Worm (Caenorhabditis elegans) whole organism, young adult: ENCODE data around the gene set-4.

Experiments used
- B0261.1 ChIP-seq: sonication (generic microtip); optimal IDR thresholded peaks from 2 replicates; lab custom pipeline; 2016; ENCODE audit warnings: mild to moderate bottlenecking, missing genetic modification characterization, moderate library complexity, missing compliant biosample characterization
- F57A8.1 ChIP-seq: fragments of 200-800 bp; sonication (Bioruptor generic); optimal IDR thresholded peaks from 2 replicates; lab custom pipeline; 2018; ENCODE audit warnings: mild to moderate bottlenecking, missing genetic modification characterization, moderate library complexity, missing compliant biosample characterization
- T07F8.4 ChIP-seq: sonication (generic microtip); optimal IDR thresholded peaks from 2 replicates; lab custom pipeline; 2016; ENCODE audit warnings: mild to moderate bottlenecking, missing genetic modification characterization, moderate library complexity, missing compliant biosample characterization
- T26A5.8 ChIP-seq: sonication (generic microtip); optimal IDR thresholded peaks from 2 replicates; lab custom pipeline; 2016; ENCODE audit warnings: missing genetic modification characterization, missing compliant biosample characterization
- Y56A3A.18 ChIP-seq: fragments of 200-800 bp; sonication (Bioruptor generic); IDR thresholded peaks from 2 replicates; pipeline ENCODE4 v1.3.6; 2022; ENCODE audit warnings: missing genetic modification reagents, missing genetic modification characterization, missing compliant biosample characterization
- Y79H2A.3 ChIP-seq: fragments of 200-800 bp; sonication (Bioruptor generic); conservative IDR thresholded peaks from 2 replicates; pipeline ENCODE4 v1.3.6; 2022; ENCODE audit warnings: missing genetic modification reagents, missing genetic modification characterization, missing compliant biosample characterization
- Y95B8A.8 ChIP-seq: fragments of 200-800 bp; sonication (Bioruptor generic); IDR thresholded peaks from 2 replicates; pipeline ENCODE4 v1.3.6; 2022; ENCODE audit warnings: missing genetic modification reagents, missing genetic modification characterization, missing compliant biosample characterization
- ZK185.1 ChIP-seq: sonication (generic microtip); optimal IDR thresholded peaks from 2 replicates; lab custom pipeline; 2016; ENCODE audit warnings: mild to moderate bottlenecking, missing genetic modification characterization, missing compliant biosample characterization; ENCODE audit not compliant: poor library complexity, severe bottlenecking
- akir-1 ChIP-seq: fragments of 200-800 bp; sonication (Bioruptor generic); optimal IDR thresholded peaks from 2 replicates; lab custom pipeline; 2018; ENCODE audit warnings: mild to moderate bottlenecking, missing genetic modification characterization, moderate library complexity, missing compliant biosample characterization
- aptf-2 ChIP-seq: fragments of 200-800 bp; sonication (Bioruptor generic); conservative IDR thresholded peaks from 2 replicates; pipeline ENCODE4 v1.3.6; 2022; ENCODE audit warnings: missing genetic modification reagents, missing genetic modification characterization, missing compliant biosample characterization
- aptf-3 ChIP-seq: fragments of 200-800 bp; sonication (Bioruptor generic); IDR thresholded peaks from 2 replicates; pipeline ENCODE4 v1.3.6; 2022; ENCODE audit warnings: missing genetic modification characterization, missing compliant biosample characterization
- atf-7 ChIP-seq: sonication (generic microtip); optimal IDR thresholded peaks from 2 replicates; lab custom pipeline; 2017; ENCODE audit warnings: mild to moderate bottlenecking, missing genetic modification characterization, missing compliant biosample characterization
- attf-6 ChIP-seq: fragments of 200-800 bp; sonication (Bioruptor generic); IDR thresholded peaks from 2 replicates; pipeline ENCODE4 v1.3.6; 2022; ENCODE audit warnings: missing genetic modification reagents, missing genetic modification characterization, missing compliant biosample characterization
- ceh-58 ChIP-seq: fragments of 200-800 bp; sonication (Bioruptor generic); IDR thresholded peaks from 2 replicates; pipeline ENCODE4 v1.3.6; 2022; ENCODE audit warnings: missing genetic modification characterization, missing compliant biosample characterization
- chd-7 ChIP-seq: sonication (generic microtip); optimal IDR thresholded peaks from 2 replicates; lab custom pipeline; 2016; ENCODE audit warnings: mild to moderate bottlenecking, missing genetic modification characterization, moderate library complexity, missing compliant biosample characterization
- dox-1 ChIP-seq: fragments of 200-800 bp; sonication (Bioruptor generic); IDR thresholded peaks from 2 replicates; pipeline ENCODE4 v1.3.6; 2022; ENCODE audit warnings: missing genetic modification reagents, missing genetic modification characterization, missing compliant biosample characterization
- efl-1 ChIP-seq: fragments of 150-350 bp; optimal IDR thresholded peaks from 2 replicates; lab custom pipeline; 2014; ENCODE audit warnings: missing biosample characterization, missing genetic modification reagents, missing genetic modification characterization
- egl-18 ChIP-seq: fragments of 200-800 bp; sonication (Bioruptor generic); IDR thresholded peaks from 2 replicates; pipeline ENCODE4 v1.3.6; 2022; ENCODE audit warnings: missing genetic modification reagents, missing genetic modification characterization, missing compliant biosample characterization
- egl-44 ChIP-seq: fragments of 200-800 bp; sonication (Bioruptor generic); IDR thresholded peaks from 2 replicates; pipeline ENCODE4 v1.3.6; 2022; ENCODE audit warnings: missing genetic modification reagents, missing genetic modification characterization, missing compliant biosample characterization
- egrh-3 ChIP-seq: fragments of 200-800 bp; sonication (Bioruptor generic); IDR thresholded peaks from 2 replicates; pipeline ENCODE4 v1.3.6; 2022; ENCODE audit warnings: missing genetic modification reagents, missing genetic modification characterization, missing compliant biosample characterization
- ets-4 ChIP-seq: fragments of 200-800 bp; sonication (Bioruptor generic); optimal IDR thresholded peaks from 2 replicates; lab custom pipeline; 2018; ENCODE audit warnings: mild to moderate bottlenecking, missing genetic modification characterization, missing compliant biosample characterization
- fkh-3 ChIP-seq: sonication (generic microtip); optimal IDR thresholded peaks from 2 replicates; lab custom pipeline; 2016; ENCODE audit warnings: mild to moderate bottlenecking, missing genetic modification characterization, missing compliant biosample characterization
- hlh-12 ChIP-seq: sonication (generic microtip); optimal IDR thresholded peaks from 2 replicates; lab custom pipeline; 2016; ENCODE audit warnings: missing genetic modification characterization, missing compliant biosample characterization
- hsf-1 ChIP-seq: fragments of 200-800 bp; sonication (Bioruptor generic); IDR thresholded peaks from 2 replicates; pipeline ENCODE4 v1.3.6; 2022; ENCODE audit warnings: missing genetic modification reagents, missing genetic modification characterization, missing compliant biosample characterization
- lag-1 ChIP-seq: fragments of 200-800 bp; sonication (Bioruptor generic); IDR thresholded peaks from 2 replicates; pipeline ENCODE4 v1.3.6; 2022; ENCODE audit warnings: missing genetic modification reagents, missing genetic modification characterization, missing compliant biosample characterization
- lin-35 ChIP-seq, 3 experiments: fragments of 150-350 bp in 2 of 3; sonication (generic microtip) in 1 of 3; optimal IDR thresholded peaks; 2 replicates each; lab custom pipeline; 2014 to 2018; ENCODE audit warnings: missing biosample characterization in 3 of 3, missing genetic modification characterization in 3 of 3, missing genetic modification reagents in 3 of 3
- lin-40 ChIP-seq: sonication (generic microtip); optimal IDR thresholded peaks from 2 replicates; lab custom pipeline; 2016; ENCODE audit warnings: missing genetic modification characterization, mild to moderate bottlenecking, missing compliant biosample characterization, missing genotype, missing genetic modification reagents
- lir-1 ChIP-seq: fragments of 200-800 bp; sonication (Bioruptor generic); conservative IDR thresholded peaks from 2 replicates; pipeline ENCODE4 v1.3.6; 2022; ENCODE audit warnings: missing genetic modification reagents, missing genetic modification characterization, missing compliant biosample characterization
- lsl-1 ChIP-seq: fragments of 200-800 bp; sonication (Bioruptor generic); optimal IDR thresholded peaks from 2 replicates; lab custom pipeline; 2018; ENCODE audit warnings: mild to moderate bottlenecking, missing genetic modification characterization, moderate library complexity, missing compliant biosample characterization
- lsy-27 ChIP-seq: sonication (generic microtip); optimal IDR thresholded peaks from 2 replicates; lab custom pipeline; 2017; ENCODE audit warnings: missing genetic modification characterization, mild to moderate bottlenecking, missing compliant biosample characterization, antibody characterized with exemption, missing genotype, borderline replicate concordance; ENCODE audit not compliant: insufficient read depth
- madf-3 ChIP-seq: fragments of 200-800 bp; sonication (Bioruptor generic); IDR thresholded peaks from 2 replicates; pipeline ENCODE4 v1.3.6; 2022; ENCODE audit warnings: missing genetic modification reagents, missing genetic modification characterization, missing compliant biosample characterization
- madf-6 ChIP-seq: fragments of 200-800 bp; sonication (Bioruptor generic); IDR thresholded peaks from 2 replicates; pipeline ENCODE4 v1.3.6; 2022; ENCODE audit warnings: missing genetic modification reagents, missing genetic modification characterization, missing compliant biosample characterization
- mxl-1 ChIP-seq: sonication (generic microtip); optimal IDR thresholded peaks from 2 replicates; lab custom pipeline; 2016; ENCODE audit warnings: missing genetic modification characterization, missing compliant biosample characterization
- nhr-27 ChIP-seq: fragments of 200-800 bp; sonication (Bioruptor generic); optimal IDR thresholded peaks from 2 replicates; lab custom pipeline; 2018; ENCODE audit warnings: mild to moderate bottlenecking, missing genetic modification characterization, moderate library complexity, missing compliant biosample characterization
- rec-8 ChIP-seq, 2 experiments: sonication (generic microtip); optimal IDR thresholded peaks; 2 replicates each; lab custom pipeline; 2016; ENCODE audit warnings: mild to moderate bottlenecking in 2 of 2, missing genetic modification characterization in 2 of 2, missing genetic modification reagents in 2 of 2, missing genotype in 2 of 2, missing biosample characterization in 1 of 2, missing compliant biosample characterization in 1 of 2, moderate library complexity in 1 of 2
- rpc-1 ChIP-seq, 2 experiments: fragments of 150-350 bp in 1 of 2; sonication (generic microtip) in 1 of 2; optimal IDR thresholded peaks; 2 replicates each; lab custom pipeline; 2014 to 2018; ENCODE audit warnings: missing biosample characterization in 1 of 2, missing genetic modification characterization in 1 of 2, missing genetic modification reagents in 1 of 2, missing genotype in 1 of 2
- snpc-1.1 ChIP-seq: sonication (generic microtip); optimal IDR thresholded peaks from 2 replicates; lab custom pipeline; 2017; ENCODE audit warnings: missing genetic modification characterization, mild to moderate bottlenecking, missing compliant biosample characterization, antibody characterized with exemption, moderate library complexity, missing genotype, missing genetic modification reagents; ENCODE audit not compliant: insufficient read depth
- snpc-3.4 ChIP-seq: sonication (generic microtip); optimal IDR thresholded peaks from 2 replicates; lab custom pipeline; 2017; ENCODE audit warnings: missing genetic modification characterization, mild to moderate bottlenecking, missing compliant biosample characterization, antibody characterized with exemption, moderate library complexity, missing genotype, missing genetic modification reagents
- snpc-4 ChIP-seq, 5 experiments: fragments of 150-350 bp in 1 of 5; sonication (generic microtip) in 4 of 5; optimal IDR thresholded peaks; 2 replicates each; lab custom pipeline; 2014 to 2018; ENCODE audit warnings: missing genetic modification characterization in 5 of 5, missing biosample characterization in 3 of 5, antibody characterized with exemption in 2 of 5, mild to moderate bottlenecking in 2 of 5, missing compliant biosample characterization in 2 of 5, missing genotype in 2 of 5, moderate library complexity in 2 of 5, missing genetic modification reagents in 1 of 5
- somi-1 ChIP-seq: fragments of 200-800 bp; sonication (Bioruptor generic); optimal IDR thresholded peaks from 2 replicates; lab custom pipeline; 2018; ENCODE audit warnings: mild to moderate bottlenecking, missing genetic modification characterization, missing compliant biosample characterization
- tbp1 ChIP-seq: fragments of 200-800 bp; sonication (Bioruptor generic); optimal IDR thresholded peaks from 2 replicates; lab custom pipeline; 2018; ENCODE audit warnings: mild to moderate bottlenecking, missing genetic modification characterization, missing compliant biosample characterization
- tlf-1 ChIP-seq: fragments of 200-800 bp; sonication (Bioruptor generic); optimal IDR thresholded peaks from 2 replicates; lab custom pipeline; 2018; ENCODE audit warnings: mild to moderate bottlenecking, missing genetic modification characterization, missing compliant biosample characterization
- ztf-26 ChIP-seq: sonication (generic microtip); optimal IDR thresholded peaks from 2 replicates; lab custom pipeline; 2017; ENCODE audit warnings: missing genetic modification characterization, missing compliant biosample characterization
- ztf-28 ChIP-seq: fragments of 200-800 bp; sonication (Bioruptor generic); IDR thresholded peaks from 2 replicates; pipeline ENCODE4 v1.3.6; 2022; ENCODE audit warnings: missing genetic modification reagents, missing genetic modification characterization, missing compliant biosample characterization

set-4 gene

DNA sequence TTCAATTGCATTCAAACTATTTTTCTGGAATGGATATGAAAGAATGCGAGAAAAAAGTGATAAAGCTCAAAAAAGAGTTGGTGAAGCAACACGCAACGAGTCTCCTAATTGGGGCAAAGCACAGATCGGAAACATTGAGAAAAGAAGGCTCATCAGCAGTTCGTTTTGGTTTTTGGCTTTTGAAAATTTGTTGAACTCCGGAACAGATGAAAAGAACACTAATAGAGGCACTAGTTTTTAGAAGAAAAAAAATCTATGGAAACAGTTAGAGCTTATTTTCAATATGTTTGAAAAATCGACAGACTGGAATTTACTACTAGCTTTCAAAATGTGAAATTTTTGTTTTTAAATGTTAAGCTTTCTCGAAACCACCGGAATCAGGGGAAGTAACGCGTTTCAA is 19.3 kb downstream of the set-4 start:
- no peak for TF ChIP-seq ets-4 (GFP tag; lab: Kevin White, UChicago)
- TF ChIP-seq lin-35 (GFP tag; optimal IDR thresholded peaks at IDR 0.05; lab: Kevin White, UChicago) = no peak
- TF ChIP-seq hlh-12 (tag; lab: Kevin White, UChicago) = no peak
- no peak for TF ChIP-seq T26A5.8 (tag; lab: Kevin White, UChicago)

DNA sequence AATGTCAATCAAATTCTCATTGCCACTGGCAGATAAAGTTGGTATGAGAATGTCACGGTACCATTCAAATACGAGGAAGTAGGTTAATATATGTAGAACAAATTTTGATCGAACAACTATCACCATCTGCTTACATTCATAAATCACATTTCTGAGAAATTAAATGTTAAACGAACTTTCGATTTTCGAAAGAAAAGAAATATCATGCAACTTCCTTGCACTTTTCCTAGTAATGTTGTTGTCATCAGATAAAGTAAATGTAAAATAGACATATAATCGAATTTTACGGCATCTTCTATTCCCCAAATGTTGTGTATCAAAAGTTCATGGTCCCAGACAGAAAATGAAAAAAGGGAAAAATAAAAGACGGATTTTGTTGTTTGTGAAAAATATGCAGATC is 19.7 kb downstream of the set-4 start:
- no peak for TF ChIP-seq B0261.1 (tag; lab: Kevin White, UChicago)
- no peak for TF ChIP-seq tbp1 (GFP tag; lab: Kevin White, UChicago)
- no peak for TF ChIP-seq lsy-27 (tag; lab: Kevin White, UChicago)
- TF ChIP-seq mxl-1 (tag; lab: Kevin White, UChicago) = no peak
- TF ChIP-seq rpc-1 (optimal IDR thresholded peaks at IDR 0.05; lab: Kevin White, UChicago) = no peak
- no peak for TF ChIP-seq rpc-1 (tag; optimal IDR thresholded peaks at IDR 0.05; lab: Kevin White, UChicago)
- TF ChIP-seq Y95B8A.8 = no peak
- no peak for TF ChIP-seq Y56A3A.18 (GFP tag; lab: Robert Waterston, UW)
- TF ChIP-seq egrh-3 (GFP tag; lab: Robert Waterston, UW) = no peak
- no peak for TF ChIP-seq akir-1 (GFP tag; lab: Kevin White, UChicago)
- no peak for TF ChIP-seq ztf-26 (tag; lab: Kevin White, UChicago)
- TF ChIP-seq, all 124 proteins: peak for 0

DNA sequence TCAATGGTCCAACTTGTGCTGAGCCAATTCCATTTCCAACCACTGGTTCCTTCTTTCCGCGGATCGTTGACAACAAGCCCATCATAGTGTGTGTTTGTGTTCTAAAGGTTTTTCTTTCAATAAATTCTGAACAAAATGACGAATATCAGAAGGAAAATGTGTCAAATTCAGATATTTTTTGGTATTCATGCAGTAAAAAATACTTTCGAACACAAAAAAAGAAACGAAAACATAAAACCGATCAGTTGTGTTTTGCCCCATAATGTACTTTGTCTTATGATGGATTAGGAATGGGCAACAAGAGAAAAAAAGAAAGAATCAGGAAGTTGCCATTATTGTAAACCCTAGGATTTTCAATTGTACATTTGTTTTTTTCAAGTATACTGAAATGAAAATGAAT is 21.9 kb downstream of the set-4 start, which contains the start of gene glb-10:
Gene glb-10, minus strand, starts transcription at position 101 of the 400 bp plus-strand sequence.
- TF ChIP-seq snpc-3.4 = no peak
- no peak for TF ChIP-seq somi-1 (GFP tag; lab: Kevin White, UChicago)
- TF ChIP-seq T07F8.4 = no peak
- TF ChIP-seq ztf-28 (GFP tag; lab: Robert Waterston, UW) = no peak
- no peak for TF ChIP-seq F57A8.1 (GFP tag; lab: Kevin White, UChicago)
- TF ChIP-seq atf-7 (tag; lab: Kevin White, UChicago) = no peak
- no peak for TF ChIP-seq egl-44 (GFP tag; lab: Robert Waterston, UW)
- no peak for TF ChIP-seq egl-18
- TF ChIP-seq madf-3 = no peak
- TF ChIP-seq snpc-1.1 (tag; lab: Kevin White, UChicago) = no peak
- no peak for TF ChIP-seq hsf-1
- no peak for TF ChIP-seq ZK185.1 (tag; lab: Kevin White, UChicago)
- no peak for TF ChIP-seq Y79H2A.3 (GFP tag; lab: Robert Waterston, UW)
- no peak for TF ChIP-seq aptf-2 (GFP tag; lab: Robert Waterston, UW)
- TF ChIP-seq tlf-1 (GFP tag; lab: Kevin White, UChicago) = no peak
- TF ChIP-seq rec-8 (tag; optimal IDR thresholded peaks at IDR 0.05; lab: Kevin White, UChicago) = no peak
- no peak for TF ChIP-seq lir-1 (GFP tag; lab: Robert Waterston, UW)
- TF ChIP-seq attf-6 = no peak
- TF ChIP-seq, all 124 proteins: peak for 0

DNA sequence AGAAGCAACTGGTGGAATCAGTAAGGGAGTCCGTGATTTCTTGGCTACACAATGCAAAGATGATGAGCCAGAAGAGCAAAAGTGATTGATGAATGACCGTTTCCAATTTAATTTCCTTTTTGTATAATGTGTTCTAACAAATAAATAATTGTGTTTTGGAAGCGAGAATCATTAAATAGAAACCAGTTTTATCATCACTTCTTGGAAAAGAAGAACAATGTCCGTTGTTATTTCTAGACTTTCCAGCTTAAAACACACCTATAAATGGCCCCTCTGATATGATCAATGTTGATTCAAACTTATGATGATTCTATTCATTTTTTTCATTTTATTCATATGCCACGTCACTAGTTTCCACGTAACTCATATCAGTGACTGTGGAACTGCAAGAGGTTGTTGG is 25.0 kb downstream of the set-4 start, which contains the start of gene C29F5.8:
Gene C29F5.8, plus strand, starts transcription at position 301 of the 400 bp plus-strand sequence.
- no peak for TF ChIP-seq fkh-3
- TF ChIP-seq madf-6 (GFP tag; lab: Robert Waterston, UW) = no peak
- no peak for TF ChIP-seq nhr-27 (tag; lab: Kevin White, UChicago)
- TF ChIP-seq aptf-3 (GFP tag; lab: Robert Waterston, UW) = no peak
- TF ChIP-seq ztf-28 (GFP tag; lab: Robert Waterston, UW) = no peak
- TF ChIP-seq efl-1 (GFP tag; lab: Kevin White, UChicago) = no peak
- TF ChIP-seq lag-1 = no peak
- TF ChIP-seq ceh-58 (GFP tag; lab: Robert Waterston, UW) = no peak
- TF ChIP-seq Y79H2A.3 (GFP tag; lab: Robert Waterston, UW) = no peak
- TF ChIP-seq lin-40 = no peak
- no peak for TF ChIP-seq chd-7 (tag; lab: Kevin White, UChicago)
- no peak for TF ChIP-seq lsl-1
- no peak for TF ChIP-seq somi-1 (GFP tag; lab: Kevin White, UChicago)
- no peak for TF ChIP-seq snpc-4 (GFP tag; optimal IDR thresholded peaks at IDR 0.05; lab: Kevin White, UChicago)
- TF ChIP-seq snpc-4 (tag; optimal IDR thresholded peaks at IDR 0.05; lab: Kevin White, UChicago) = no peak
- no peak for TF ChIP-seq dox-1 (GFP tag; lab: Robert Waterston, UW)
